Worm (Caenorhabditis elegans): ENCODE results near the gene slcr-46.3.

DNA sequence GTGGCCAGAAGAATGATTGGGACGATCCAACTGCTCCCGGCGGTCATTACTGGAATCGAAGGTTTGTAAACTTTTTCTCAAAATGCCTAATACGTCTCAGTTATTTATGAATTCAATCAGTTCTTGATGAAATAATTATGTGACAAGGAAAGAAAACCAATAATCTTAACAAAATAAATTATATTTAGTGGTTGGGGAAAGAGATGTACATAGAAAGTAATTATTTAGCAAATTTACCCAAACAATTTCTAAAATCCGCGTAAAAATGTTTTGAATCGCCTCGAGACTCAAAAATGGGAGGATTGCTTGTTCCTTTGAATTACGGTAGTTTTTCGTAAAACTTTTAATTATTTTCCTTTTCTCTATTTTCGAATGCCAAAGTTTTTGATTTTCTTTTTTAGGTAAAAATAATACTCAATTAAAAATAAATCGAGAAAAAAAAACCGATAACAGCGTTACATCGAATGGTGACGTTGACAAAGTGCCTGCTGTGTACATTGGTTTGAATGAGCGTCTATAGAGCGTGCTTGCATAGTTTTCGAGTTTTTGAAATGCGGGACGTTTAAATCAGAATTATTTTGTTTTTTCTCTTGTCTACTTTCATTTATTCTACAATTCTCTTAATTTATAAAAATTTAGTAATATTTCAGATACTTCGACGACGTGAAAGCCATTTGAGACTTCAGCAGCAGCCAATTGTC, 5.7 kb upstream of the slcr-46.3 start, which contains the start of the genes aagr-3 and drap-1:
- TF ChIP-seq dao-5 (tag; optimal IDR thresholded peaks at IDR 0.05) (no peak), W03F9.2 (tag; optimal IDR thresholded peaks at IDR 0.05) (peak; percentile 28)
